Fruit fly (Drosophila melanogaster): Measurements from ENCODE around the gene CG43052.
A peak's percentile ranks its signal among the peaks of the same experiment; 100 is the strongest.

Gene CG43052

DNA sequence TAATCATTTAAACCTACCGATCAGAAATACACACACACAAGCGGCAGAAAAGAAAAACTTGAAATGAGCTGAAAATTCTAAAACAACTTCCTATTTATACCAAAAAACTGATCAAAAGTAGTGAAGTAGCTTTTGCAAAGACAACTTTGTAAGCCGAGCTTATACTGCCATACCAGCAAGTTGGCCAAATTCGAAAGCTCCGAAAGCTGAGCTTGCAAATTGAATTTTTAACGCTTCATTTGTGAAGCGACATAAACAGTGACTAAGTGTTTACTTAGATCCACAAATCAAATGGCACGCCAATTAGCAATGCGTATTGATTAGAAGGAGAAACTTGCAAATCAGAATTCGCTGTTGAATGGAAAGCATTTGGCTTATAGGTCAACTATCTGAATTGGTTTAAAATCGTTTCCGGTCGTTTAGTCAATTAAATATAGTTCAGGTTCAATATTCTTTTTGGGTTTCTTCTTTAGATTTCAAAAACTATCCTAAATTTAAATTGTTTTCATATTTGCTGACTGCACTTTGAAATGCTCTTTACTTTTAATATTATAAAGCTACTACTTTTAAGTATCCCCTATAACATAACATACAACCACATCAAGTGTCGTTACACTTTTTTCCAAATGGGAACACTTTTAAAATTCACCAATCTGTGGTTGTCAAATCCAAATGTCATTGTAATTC lies at the start of gene CG43052:
TSS of gene CG43052 (plus strand) at position 637 of the 687 bp plus-strand sequence.
- TF ChIP-seq Crg-1 (GFP tag; optimal IDR thresholded peaks at IDR 0.05) (no peak), tj (GFP tag; optimal IDR thresholded peaks at IDR 0.05) (no peak), Clk (GFP tag; optimal IDR thresholded peaks at IDR 0.05) (no peak), cic (GFP tag; optimal IDR thresholded peaks at IDR 0.05) (no peak), kay (GFP tag; ENCODE audit: borderline replicate concordance) (peak; percentile 21), bab1 (GFP tag; optimal IDR thresholded peaks at IDR 0.05) (no peak)

DNA sequence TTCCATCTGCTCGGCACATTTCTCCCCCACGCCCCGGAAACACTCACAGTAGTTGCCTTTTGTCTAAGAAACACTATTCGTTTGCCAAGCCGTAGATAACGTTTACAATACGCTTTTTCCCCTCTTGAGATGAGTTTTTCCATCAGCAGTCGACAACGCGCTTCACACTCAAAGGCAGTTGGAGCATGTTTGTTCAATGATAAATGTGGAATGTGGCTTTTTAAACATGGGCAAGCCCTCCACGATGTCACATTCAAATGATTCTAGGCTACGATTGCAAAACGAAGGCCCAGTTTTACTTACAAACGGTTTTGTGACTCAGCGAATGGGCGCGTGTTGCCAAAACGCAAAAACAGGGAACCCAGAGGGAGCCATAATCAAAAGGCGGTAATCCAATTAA lies 49.4 kb upstream of the CG43052 start:
- TF ChIP-seq CG7101 (tag; optimal IDR thresholded peaks at IDR 0.05) (no peak), toe (GFP tag; optimal IDR thresholded peaks at IDR 0.05) (no peak), kay (GFP tag; ENCODE audit: borderline replicate concordance) (no peak), CG14711 (tag; optimal IDR thresholded peaks at IDR 0.05) (no peak), Crg-1 (GFP tag; optimal IDR thresholded peaks at IDR 0.05) (no peak), CG5204 (GFP tag; optimal IDR thresholded peaks at IDR 0.05) (no peak)

DNA sequence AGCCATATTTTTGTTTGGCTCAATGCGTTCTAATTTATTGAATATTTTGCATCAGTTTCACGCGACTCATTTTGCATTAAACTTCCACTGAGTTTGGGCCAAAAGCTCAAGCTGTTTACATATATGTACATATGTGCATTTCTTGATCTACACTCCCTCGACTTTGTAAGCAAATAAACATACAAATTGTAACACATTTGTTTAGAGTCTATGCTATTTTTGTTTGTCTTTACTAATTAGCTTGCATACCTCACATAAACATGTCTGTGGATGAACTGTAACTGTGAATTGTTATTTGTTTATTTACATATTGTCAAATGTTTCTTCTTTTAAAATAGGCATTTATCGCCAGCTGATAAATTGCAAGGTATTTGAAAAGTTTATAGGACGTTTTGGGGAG lies 44.4 kb upstream of the CG43052 start:
- TF ChIP-seq CG14711 (tag; optimal IDR thresholded peaks at IDR 0.05) = no peak
- TF ChIP-seq CG7101 (tag; optimal IDR thresholded peaks at IDR 0.05) = no peak
- no peak for TF ChIP-seq toe (GFP tag; optimal IDR thresholded peaks at IDR 0.05)
- no peak for TF ChIP-seq CG5204 (GFP tag; optimal IDR thresholded peaks at IDR 0.05)

DNA sequence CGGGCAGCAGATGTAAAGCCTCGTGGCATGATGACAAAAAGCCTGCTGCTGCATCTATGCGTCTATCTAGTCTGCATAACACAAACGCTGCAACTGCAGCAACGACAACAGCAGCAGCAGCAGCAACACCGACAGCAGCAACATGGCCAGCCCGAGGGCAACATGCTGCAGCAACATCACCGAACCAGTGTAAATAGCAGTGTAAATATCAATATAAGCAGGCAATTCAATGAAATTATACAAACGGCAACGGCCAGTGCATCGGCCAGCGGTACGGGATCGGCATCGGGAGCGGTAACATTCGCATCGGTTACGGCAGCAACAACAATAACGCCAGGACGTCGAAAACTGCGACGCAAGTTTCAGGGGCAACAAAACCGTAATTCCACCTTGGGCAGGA lies 43.6 kb upstream of the CG43052 start:
- TF ChIP-seq Clk (GFP tag; optimal IDR thresholded peaks at IDR 0.05) (no peak), CG33017 (tag; optimal IDR thresholded peaks at IDR 0.05) (no peak), tj (GFP tag; optimal IDR thresholded peaks at IDR 0.05) (no peak), CG14711 (tag; optimal IDR thresholded peaks at IDR 0.05) (no peak), cic (GFP tag; optimal IDR thresholded peaks at IDR 0.05) (no peak), CG1620 (GFP tag; optimal IDR thresholded peaks at IDR 0.05) (no peak)

DNA sequence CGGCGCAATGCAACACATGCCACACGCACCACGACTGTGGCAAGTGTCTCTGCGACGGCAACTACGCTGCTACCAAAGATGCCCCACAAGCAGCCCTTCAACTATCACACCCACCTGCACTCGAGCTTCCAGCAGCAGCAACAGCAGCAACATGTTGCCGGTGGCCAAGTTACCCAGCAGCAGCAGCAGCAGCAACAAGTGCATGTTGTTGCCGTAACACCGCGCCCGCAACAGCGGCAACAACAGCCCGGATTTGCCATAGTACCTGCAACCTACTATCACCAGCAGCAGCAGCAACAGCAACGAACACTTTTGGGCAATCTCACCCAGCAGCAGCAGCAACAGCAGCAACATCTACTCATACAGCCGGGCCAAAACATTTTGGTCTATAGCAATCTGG lies 43.2 kb upstream of the CG43052 start:
- TF ChIP-seq cic (GFP tag; optimal IDR thresholded peaks at IDR 0.05) (no peak), ovo (GFP tag; optimal IDR thresholded peaks at IDR 0.05) (no peak), Crg-1 (GFP tag; optimal IDR thresholded peaks at IDR 0.05) (no peak)

DNA sequence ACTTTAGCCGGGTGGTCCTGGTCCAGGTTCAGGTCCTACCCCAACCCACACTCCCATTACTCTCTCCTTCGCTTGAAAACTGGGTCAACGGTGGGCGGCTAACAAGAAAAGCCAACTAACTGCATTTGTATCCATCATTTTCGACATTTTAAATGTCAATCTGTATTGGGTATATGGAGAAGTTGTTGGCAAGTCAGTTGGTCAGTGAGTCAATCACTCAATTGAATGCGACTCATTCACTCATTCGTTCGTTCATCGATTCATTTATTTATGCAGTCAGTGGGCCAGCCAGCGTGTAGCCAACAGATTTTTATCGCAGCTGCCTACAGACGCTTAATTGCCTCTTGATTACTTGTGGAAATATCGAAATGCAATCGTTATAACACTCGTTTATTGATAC lies 35.2 kb upstream of the CG43052 start:
- TF ChIP-seq Crg-1 (GFP tag; optimal IDR thresholded peaks at IDR 0.05) (no peak), Hr96 (GFP tag; optimal IDR thresholded peaks at IDR 0.05) (no peak), CG12768 (GFP tag; optimal IDR thresholded peaks at IDR 0.05) (no peak), tj (GFP tag; optimal IDR thresholded peaks at IDR 0.05) (no peak), bab1 (GFP tag; optimal IDR thresholded peaks at IDR 0.05) (no peak), CG1620 (GFP tag; optimal IDR thresholded peaks at IDR 0.05) (no peak), cnc (optimal IDR thresholded peaks at IDR 0.05) (no peak), pad (GFP tag; optimal IDR thresholded peaks at IDR 0.05) (no peak), kay (GFP tag; ENCODE audit: borderline replicate concordance) (no peak), Mnt (GFP tag; optimal IDR thresholded peaks at IDR 0.05) (no peak), CG11617 (GFP tag; optimal IDR thresholded peaks at IDR 0.05) (no peak)

DNA sequence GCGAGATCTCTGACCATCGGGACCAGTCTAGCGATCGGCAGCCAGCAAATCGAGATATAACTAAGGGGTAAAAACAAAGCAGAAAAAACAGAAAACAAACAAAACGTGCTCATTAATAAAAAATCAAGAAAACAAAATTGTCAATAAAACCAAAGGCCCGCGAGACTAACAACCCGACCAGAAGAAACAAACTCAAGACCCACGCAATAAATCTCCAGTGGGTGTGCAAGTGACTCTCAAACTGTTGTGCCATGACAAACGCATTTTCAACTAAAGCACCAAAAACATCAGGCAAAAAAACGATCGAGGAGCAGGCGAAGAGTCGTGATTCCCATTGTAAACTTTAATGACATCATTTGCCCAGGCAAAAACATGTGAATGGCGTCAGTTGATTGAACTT lies 33.9 kb upstream of the CG43052 start:
- TF ChIP-seq CG12768 (GFP tag; optimal IDR thresholded peaks at IDR 0.05) (no peak), tj (GFP tag; optimal IDR thresholded peaks at IDR 0.05) (no peak), kay (GFP tag; ENCODE audit: borderline replicate concordance) (no peak), CG7101 (tag; optimal IDR thresholded peaks at IDR 0.05) (no peak), cnc (optimal IDR thresholded peaks at IDR 0.05) (no peak), ovo (GFP tag; optimal IDR thresholded peaks at IDR 0.05) (no peak), cic (GFP tag; optimal IDR thresholded peaks at IDR 0.05) (no peak), toe (GFP tag; optimal IDR thresholded peaks at IDR 0.05) (no peak), pad (GFP tag; optimal IDR thresholded peaks at IDR 0.05) (no peak), CG5204 (GFP tag; optimal IDR thresholded peaks at IDR 0.05) (no peak), CG7045 (GFP tag; optimal IDR thresholded peaks at IDR 0.05) (no peak), CG33017 (tag; optimal IDR thresholded peaks at IDR 0.05) (no peak), bab1 (GFP tag; optimal IDR thresholded peaks at IDR 0.05) (no peak), CG1620 (GFP tag; optimal IDR thresholded peaks at IDR 0.05) (no peak), CG14711 (tag; optimal IDR thresholded peaks at IDR 0.05) (no peak), Clk (GFP tag; optimal IDR thresholded peaks at IDR 0.05) (no peak), Crg-1 (GFP tag; optimal IDR thresholded peaks at IDR 0.05) (no peak), CG11617 (GFP tag; optimal IDR thresholded peaks at IDR 0.05) (no peak), Hr96 (GFP tag; optimal IDR thresholded peaks at IDR 0.05) (no peak)

DNA sequence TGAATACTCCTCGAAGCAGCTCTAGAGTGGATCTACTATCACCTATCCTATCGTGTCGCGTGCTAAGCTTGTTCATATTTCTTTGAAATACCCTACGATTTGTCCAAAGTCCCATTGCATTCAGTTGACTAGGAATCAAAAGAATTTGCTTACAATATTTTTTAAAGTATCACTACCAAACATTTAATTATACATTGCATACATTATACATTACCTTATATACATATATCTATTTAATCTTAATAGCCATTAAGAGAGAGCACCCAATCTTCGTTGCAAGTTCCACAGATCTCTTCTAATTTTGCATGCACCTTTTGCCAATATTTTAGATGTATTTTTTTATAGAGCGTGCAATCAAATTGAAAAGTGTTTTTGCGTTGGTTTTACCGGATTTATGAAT lies 33.3 kb upstream of the CG43052 start:
- TF ChIP-seq CG12768 (GFP tag; optimal IDR thresholded peaks at IDR 0.05) (no peak), Hr96 (GFP tag; optimal IDR thresholded peaks at IDR 0.05) (no peak), Crg-1 (GFP tag; optimal IDR thresholded peaks at IDR 0.05) (no peak), ovo (GFP tag; optimal IDR thresholded peaks at IDR 0.05) (no peak)

All from whole organism, adult.